Worm (Caenorhabditis elegans) whole organism, L1 larva: ENCODE data around the gene sqt-1.

Experiments used
- C04F5.9 ChIP-seq: sonication (generic microtip); optimal IDR thresholded peaks from 2 replicates; lab custom pipeline; 2016; ENCODE audit warnings: missing genetic modification characterization, missing compliant biosample characterization
- C16A3.4 ChIP-seq: fragments of 150-350 bp; optimal IDR thresholded peaks from 2 replicates; lab custom pipeline; 2014; ENCODE audit warnings: missing biosample characterization, missing genetic modification characterization
- C34B4.2 ChIP-seq: sonication (generic microtip); optimal IDR thresholded peaks from 2 replicates; lab custom pipeline; 2017; ENCODE audit warnings: mild to moderate bottlenecking, missing genetic modification characterization, missing compliant biosample characterization
- F16B12.6 ChIP-seq: fragments of 150-350 bp; optimal IDR thresholded peaks from 2 replicates; lab custom pipeline; 2014; ENCODE audit warnings: missing biosample characterization, missing genetic modification characterization
- aha-1 ChIP-seq: fragments of 150-350 bp; optimal IDR thresholded peaks from 2 replicates; lab custom pipeline; 2014; ENCODE audit warnings: missing biosample characterization, missing genetic modification characterization
- alr-1 ChIP-seq: fragments of 200-800 bp; sonication (Bioruptor generic); optimal IDR thresholded peaks from 2 replicates; lab custom pipeline; 2018; ENCODE audit warnings: borderline replicate concordance, mild to moderate bottlenecking, missing genetic modification characterization, missing compliant biosample characterization
- ama-1 ChIP-seq: fragments of 150-350 bp; optimal IDR thresholded peaks from 2 replicates; lab custom pipeline; 2014
- blmp-1 ChIP-seq: fragments of 150-350 bp; optimal IDR thresholded peaks from 2 replicates; lab custom pipeline; 2014; ENCODE audit warnings: missing biosample characterization, missing genetic modification characterization
- ceh-82 ChIP-seq, 3 experiments: fragments of 150-350 bp in 1 of 3; sonication (generic microtip) in 2 of 3; optimal IDR thresholded peaks; 2 replicates each; lab custom pipeline; 2014 to 2017; ENCODE audit warnings: missing biosample characterization in 3 of 3, missing genetic modification characterization in 3 of 3
- ceh-88 ChIP-seq: fragments of 200-800 bp; sonication (Bioruptor generic); IDR thresholded peaks from 2 replicates; pipeline ENCODE4 v1.3.6; 2022; ENCODE audit warnings: missing genetic modification characterization, missing compliant biosample characterization
- ceh-90 ChIP-seq: sonication (generic microtip); optimal IDR thresholded peaks from 2 replicates; lab custom pipeline; 2016; ENCODE audit warnings: missing genetic modification characterization, missing compliant biosample characterization
- dsc-1 ChIP-seq: sonication (generic microtip); optimal IDR thresholded peaks from 2 replicates; lab custom pipeline; 2016; ENCODE audit warnings: mild to moderate bottlenecking, missing genetic modification characterization, missing compliant biosample characterization
- efl-1 ChIP-seq, 4 experiments: fragments of 150-350 bp; optimal IDR thresholded peaks in 3 of 4; peaks in 1 of 4; 1 replicate in 1 of 4; 2 replicates in 3 of 4; lab custom pipeline; 2014; ENCODE audit warnings: missing biosample characterization in 2 of 4, missing genetic modification characterization in 2 of 4, missing genetic modification reagents in 2 of 4
- efl-3 ChIP-seq: fragments of 200-800 bp; sonication (Bioruptor generic); optimal IDR thresholded peaks from 2 replicates; lab custom pipeline; 2018; ENCODE audit warnings: mild to moderate bottlenecking, missing genetic modification characterization, missing compliant biosample characterization
- egl-13 ChIP-seq: sonication (generic microtip); optimal IDR thresholded peaks from 2 replicates; lab custom pipeline; 2016; ENCODE audit warnings: missing genotype, missing genetic modification reagents, missing genetic modification characterization, missing compliant biosample characterization
- egl-27 ChIP-seq, 2 experiments: fragments of 150-350 bp in 1 of 2; sonication (generic microtip); optimal IDR thresholded peaks; 3 replicates each; lab custom pipeline; 2017 to 2018; ENCODE audit warnings: missing biosample characterization in 2 of 2, missing genetic modification characterization in 2 of 2, missing genetic modification reagents in 2 of 2
- elt-2 ChIP-seq: sonication (generic microtip); optimal IDR thresholded peaks from 2 replicates; lab custom pipeline; 2016; ENCODE audit warnings: missing genetic modification characterization, mild to moderate bottlenecking, inconsistent platforms, missing compliant biosample characterization, missing genetic modification reagents
- fkh-10 ChIP-seq: sonication (generic microtip); optimal IDR thresholded peaks from 2 replicates; lab custom pipeline; 2017; ENCODE audit warnings: missing biosample characterization, missing genetic modification reagents, missing genetic modification characterization
- fkh-4 ChIP-seq: sonication (generic microtip); optimal IDR thresholded peaks from 2 replicates; lab custom pipeline; 2016; ENCODE audit warnings: missing compliant biosample characterization, missing genetic modification characterization, borderline replicate concordance
- fkh-8 ChIP-seq: sonication (generic microtip); optimal IDR thresholded peaks from 2 replicates; lab custom pipeline; 2016; ENCODE audit warnings: mild to moderate bottlenecking, missing genetic modification characterization, missing compliant biosample characterization
- fos-1 ChIP-seq: fragments of 150-350 bp; optimal IDR thresholded peaks from 2 replicates; lab custom pipeline; 2014; ENCODE audit warnings: missing biosample characterization, missing genetic modification characterization
- grh-1 ChIP-seq: fragments of 200-800 bp; sonication (Bioruptor generic); IDR thresholded peaks from 2 replicates; pipeline ENCODE4 v1.3.6; 2022; ENCODE audit warnings: missing genetic modification reagents, missing genetic modification characterization, missing compliant biosample characterization
- hpl-2 ChIP-seq: fragments of 150-350 bp; optimal IDR thresholded peaks from 2 replicates; lab custom pipeline; 2014; ENCODE audit warnings: missing biosample characterization, missing genetic modification reagents, missing genetic modification characterization
- isw-1 ChIP-seq: fragments of 200-800 bp; sonication (Bioruptor generic); IDR thresholded peaks from 2 replicates; pipeline ENCODE4 v1.3.6; 2022; ENCODE audit warnings: missing genetic modification characterization, missing compliant biosample characterization
- jun-1 ChIP-seq: fragments of 150-350 bp; optimal IDR thresholded peaks from 2 replicates; lab custom pipeline; 2014; ENCODE audit warnings: missing biosample characterization, missing genetic modification reagents, missing genetic modification characterization
- lin-13 ChIP-seq: fragments of 150-350 bp; optimal IDR thresholded peaks from 2 replicates; lab custom pipeline; 2014; ENCODE audit warnings: missing biosample characterization, missing genetic modification reagents, missing genetic modification characterization
- lin-14 ChIP-seq: fragments of 200-800 bp; sonication (Bioruptor generic); optimal IDR thresholded peaks from 2 replicates; lab custom pipeline; 2018; ENCODE audit warnings: mild to moderate bottlenecking, missing genetic modification characterization, moderate library complexity, missing compliant biosample characterization
- lin-15B ChIP-seq: fragments of 150-350 bp; sonication (generic microtip); optimal IDR thresholded peaks from 3 replicates; lab custom pipeline; 2014; ENCODE audit warnings: missing biosample characterization, missing genetic modification characterization
- lin-35 ChIP-seq, 2 experiments: fragments of 150-350 bp; optimal IDR thresholded peaks; 2 replicates each; lab custom pipeline; 2014; ENCODE audit warnings: missing biosample characterization in 2 of 2, missing genetic modification characterization in 2 of 2, missing genetic modification reagents in 2 of 2
- lin-39 ChIP-seq: fragments of 150-350 bp; optimal IDR thresholded peaks from 2 replicates; lab custom pipeline; 2014; ENCODE audit warnings: missing biosample characterization, missing genetic modification reagents, missing genetic modification characterization
- mab-9 ChIP-seq: fragments of 200-800 bp; sonication (Bioruptor generic); IDR thresholded peaks from 2 replicates; pipeline ENCODE4 v1.3.6; 2022; ENCODE audit warnings: missing genetic modification reagents, missing genetic modification characterization, missing compliant biosample characterization
- mdl-1 ChIP-seq, 2 experiments: fragments of 150-350 bp; optimal IDR thresholded peaks; 2 replicates each; lab custom pipeline; 2014 to 2017; ENCODE audit warnings: missing biosample characterization in 2 of 2, missing genetic modification characterization in 2 of 2, inconsistent platforms in 1 of 2
- mep-1 ChIP-seq: fragments of 150-350 bp; optimal IDR thresholded peaks from 2 replicates; lab custom pipeline; 2014; ENCODE audit warnings: missing biosample characterization, missing genetic modification characterization
- nhr-11 ChIP-seq: fragments of 150-350 bp; optimal IDR thresholded peaks from 2 replicates; lab custom pipeline; 2014; ENCODE audit warnings: missing biosample characterization, missing genetic modification characterization
- nhr-12 ChIP-seq: sonication (generic microtip); optimal IDR thresholded peaks from 2 replicates; lab custom pipeline; 2017; ENCODE audit warnings: missing biosample characterization, missing genetic modification characterization
- nhr-19 ChIP-seq: fragments of 200-800 bp; sonication (Bioruptor generic); conservative IDR thresholded peaks from 2 replicates; pipeline ENCODE4 v1.3.6; 2022; ENCODE audit warnings: missing genetic modification characterization, missing compliant biosample characterization
- nhr-237 ChIP-seq: fragments of 150-350 bp; optimal IDR thresholded peaks from 2 replicates; lab custom pipeline; 2014; ENCODE audit warnings: missing biosample characterization, missing genetic modification characterization
- nhr-28 ChIP-seq: fragments of 150-350 bp; optimal IDR thresholded peaks from 2 replicates; lab custom pipeline; 2014; ENCODE audit warnings: missing biosample characterization, missing genetic modification characterization
- nhr-47 ChIP-seq: sonication (generic microtip); optimal IDR thresholded peaks from 2 replicates; lab custom pipeline; 2016; ENCODE audit warnings: mild to moderate bottlenecking, missing genetic modification characterization, moderate library complexity, missing compliant biosample characterization
- nhr-84 ChIP-seq: sonication (generic microtip); optimal IDR thresholded peaks from 2 replicates; lab custom pipeline; 2017; ENCODE audit warnings: missing biosample characterization, missing genetic modification characterization
- nhr-85 ChIP-seq: sonication (generic microtip); peaks from one replicate; lab custom pipeline; 2016; ENCODE audit warnings: missing genetic modification characterization, inconsistent platforms, missing compliant biosample characterization
- nhr-90 ChIP-seq: sonication (generic microtip); optimal IDR thresholded peaks from 2 replicates; lab custom pipeline; 2016; ENCODE audit warnings: mild to moderate bottlenecking, missing genetic modification characterization, missing compliant biosample characterization; ENCODE audit not compliant: poor library complexity
- pag-3 ChIP-seq: sonication (generic microtip); optimal IDR thresholded peaks from 2 replicates; lab custom pipeline; 2017; ENCODE audit warnings: missing genetic modification characterization, mild to moderate bottlenecking, missing compliant biosample characterization, antibody characterized with exemption, borderline replicate concordance; ENCODE audit not compliant: insufficient read depth
- rnt-1 ChIP-seq: sonication (generic microtip); optimal IDR thresholded peaks from 2 replicates; lab custom pipeline; 2016; ENCODE audit warnings: mild to moderate bottlenecking, missing genetic modification characterization, moderate library complexity, missing compliant biosample characterization
- snpc-4 ChIP-seq: fragments of 150-350 bp; optimal IDR thresholded peaks from 2 replicates; lab custom pipeline; 2014; ENCODE audit warnings: missing biosample characterization, missing genetic modification characterization
- snu-23 ChIP-seq: sonication (generic microtip); optimal IDR thresholded peaks from 2 replicates; lab custom pipeline; 2016; ENCODE audit warnings: missing genetic modification characterization, missing compliant biosample characterization
- tbx-2 ChIP-seq: sonication (generic microtip); optimal IDR thresholded peaks from 2 replicates; lab custom pipeline; 2016; ENCODE audit warnings: missing genetic modification characterization, missing compliant biosample characterization
- unc-98 ChIP-seq: fragments of 200-800 bp; sonication (Bioruptor generic); IDR thresholded peaks from 2 replicates; pipeline ENCODE4 v1.3.6; 2022; ENCODE audit warnings: missing genetic modification characterization, missing compliant biosample characterization
- vab-15 ChIP-seq: sonication (generic microtip); optimal IDR thresholded peaks from 2 replicates; lab custom pipeline; 2017; ENCODE audit warnings: missing genotype, mild to moderate bottlenecking, missing genetic modification characterization, missing compliant biosample characterization
- xbp-1 ChIP-seq: sonication (generic microtip); optimal IDR thresholded peaks from 2 replicates; lab custom pipeline; 2016; ENCODE audit warnings: missing genetic modification characterization, missing compliant biosample characterization
- zag-1 ChIP-seq: fragments of 150-350 bp; optimal IDR thresholded peaks from 2 replicates; lab custom pipeline; 2014; ENCODE audit warnings: missing biosample characterization, missing genetic modification characterization
- ztf-11 ChIP-seq, 2 experiments: sonication (generic microtip); optimal IDR thresholded peaks; 2 replicates each; lab custom pipeline; 2016 to 2017; ENCODE audit warnings: missing genetic modification characterization in 2 of 2, missing biosample characterization in 1 of 2, missing compliant biosample characterization in 1 of 2

The sqt-1 gene

DNA sequence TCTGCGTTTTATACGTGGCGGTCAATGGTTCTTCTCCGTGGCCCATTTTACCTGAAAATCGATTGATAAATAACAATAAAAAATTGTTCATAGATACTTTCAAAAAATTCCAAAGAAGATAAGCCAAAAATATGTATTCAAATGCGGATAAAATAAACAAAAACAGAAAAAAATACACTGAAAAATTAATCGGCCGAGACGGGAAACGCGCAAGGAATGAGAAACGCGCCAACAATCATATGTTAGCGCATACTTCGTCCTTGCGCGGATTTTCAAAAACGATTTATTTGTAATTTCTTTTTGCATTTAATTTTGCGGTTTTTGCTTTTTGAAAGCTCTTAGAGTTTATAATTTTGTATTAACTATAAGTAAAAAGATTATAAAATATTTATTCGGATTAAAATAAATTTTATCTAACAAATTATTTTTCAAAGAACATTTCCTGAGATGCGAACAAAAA lies 8.0 kb upstream of the sqt-1 start, which contains the start of gene nduf-11 (continued):
- no peak for TF ChIP-seq unc-98 (GFP tag; lab: Robert Waterston, UW)
- TF ChIP-seq nhr-11, result peak; percentile 66
- peak; percentile 72 for TF ChIP-seq C04F5.9 (tag; lab: Kevin White, UChicago)
- peak; percentile 37 for TF ChIP-seq nhr-237 (tag; lab: Kevin White, UChicago)
- no peak for TF ChIP-seq zag-1
- peak in 1 of 2 experiments; percentile 70 for TF ChIP-seq ztf-11 (tag; optimal IDR thresholded peaks at IDR 0.05; lab: Kevin White, UChicago)
- TF ChIP-seq vab-15, result no peak
- peak; percentile 43 for TF ChIP-seq fkh-4 (tag; lab: Kevin White, UChicago)
- no peak for TF ChIP-seq nhr-12
- peak; percentile 84 for TF ChIP-seq isw-1 (GFP tag; lab: Robert Waterston, UW)
- TF ChIP-seq lin-14 (GFP tag; lab: Kevin White, UChicago), result peak; percentile 85
- peak; percentile 56 for TF ChIP-seq egl-13 (tag; lab: Kevin White, UChicago)
- TF ChIP-seq blmp-1 (tag; lab: Kevin White, UChicago), result peak; percentile 70
- no peak for TF ChIP-seq alr-1
- peak; percentile 71 for TF ChIP-seq fkh-8
- peak; percentile 8 for TF ChIP-seq efl-3 (GFP tag; lab: Kevin White, UChicago)
- peak; percentile 75 for TF ChIP-seq snpc-4 (tag; lab: Kevin White, UChicago)
- TF ChIP-seq ama-1 (lab: Kevin White, UChicago), result peak; percentile 69
- peak; percentile 75 to 98 for TF ChIP-seq efl-1 (optimal IDR thresholded peaks at IDR 0.05; lab: Kevin White, UChicago)
- peak; percentile 96 to 100 for TF ChIP-seq efl-1 (GFP tag; optimal IDR thresholded peaks at IDR 0.05 in 1 of 2; lab: Kevin White, UChicago)
- TF ChIP-seq nhr-90 (tag; lab: Kevin White, UChicago), result peak; percentile 87
- TF ChIP-seq hpl-2, result no peak
- 0 out of 2 replicates have a peak, but pooled peaks have one; percentile 21 for TF ChIP-seq mab-9 (GFP tag; lab: Robert Waterston, UW)
- TF ChIP-seq nhr-85 (tag; lab: Kevin White, UChicago), result peak; percentile 94
- peak; percentile 95 to 98 for TF ChIP-seq lin-35 (GFP tag; optimal IDR thresholded peaks at IDR 0.05; lab: Kevin White, UChicago)
- peak; percentile 91 for TF ChIP-seq tbx-2 (tag; lab: Kevin White, UChicago)
- TF ChIP-seq lin-15B (tag; lab: Kevin White, UChicago), result peak; percentile 69
- TF ChIP-seq dsc-1 (tag; lab: Kevin White, UChicago), result peak; percentile 90
- TF ChIP-seq fos-1 (tag; lab: Kevin White, UChicago), result peak; percentile 77
- TF ChIP-seq rnt-1 (tag; lab: Kevin White, UChicago), result peak; percentile 92
- TF ChIP-seq lin-39 (tag; lab: Kevin White, UChicago), result peak; percentile 88
- peak; percentile 81 for TF ChIP-seq C16A3.4 (tag; lab: Kevin White, UChicago)
- peak; percentile 87 for TF ChIP-seq xbp-1 (tag; lab: Kevin White, UChicago)
- peak; percentile 62 for TF ChIP-seq jun-1 (tag; lab: Kevin White, UChicago)
- TF ChIP-seq ceh-90 (tag; lab: Kevin White, UChicago), result peak; percentile 36
- TF ChIP-seq ceh-82 (tag; optimal IDR thresholded peaks at IDR 0.05; lab: Kevin White, UChicago), result peak; percentile 82 to 90 (median 87)
- TF ChIP-seq ceh-88 (GFP tag; lab: Robert Waterston, UW), result peak; percentile 40; the same call in 1 of the 2 replicates
- peak; percentile 59 for TF ChIP-seq aha-1 (tag; lab: Kevin White, UChicago)
- no peak for TF ChIP-seq nhr-84
- no peak for TF ChIP-seq nhr-28
- peak; percentile 63 for TF ChIP-seq F16B12.6 (tag; lab: Kevin White, UChicago)
- peak; percentile 94 for TF ChIP-seq nhr-47
- TF ChIP-seq pag-3 (tag; lab: Kevin White, UChicago), result no peak
- peak; percentile 90 for TF ChIP-seq grh-1 (GFP tag; lab: Robert Waterston, UW)
- TF ChIP-seq elt-2 (tag; lab: Kevin White, UChicago), result peak; percentile 74
- TF ChIP-seq egl-27 (tag; optimal IDR thresholded peaks at IDR 0.05; lab: Kevin White, UChicago), result no peak
- TF ChIP-seq snu-23 (GFP tag; lab: Kevin White, UChicago), result peak; percentile 91
- peak in 1 of 2 experiments; percentile 80 for TF ChIP-seq mdl-1 (tag; optimal IDR thresholded peaks at IDR 0.05; lab: Kevin White, UChicago)
- peak; percentile 75 for TF ChIP-seq lin-13 (GFP tag; lab: Kevin White, UChicago)
- no peak for TF ChIP-seq C34B4.2 (tag; lab: Kevin White, UChicago)
- TF ChIP-seq mep-1, result peak; percentile 93
- peak; percentile 89 for TF ChIP-seq nhr-19 (GFP tag; lab: Robert Waterston, UW)
- peak; percentile 23 for TF ChIP-seq fkh-10 (GFP tag; lab: Kevin White, UChicago)
